Comparison of ENCODE assay signal across 4 fruit fly cellular contexts in genomic region chrX:9110155-9110909, dm6.
A peak's percentile ranks its signal among the peaks of the same experiment; 100 is the strongest.
TF ChIP-seq lines count a peak whose summit lies in the region.

No protein-coding gene starts in this region.

- TF ChIP-seq CTCF in whole organism, embryonic (GFP tag; optimal IDR thresholded peaks at IDR 0.05; lab: Kevin White, UChicago) = no peak

TF ChIP-seq in whole organism, adult, 20 proteins besides CTCF, POLR2A, EP300 and RAD21:
- no peak for TF ChIP-seq CG11617 (GFP tag; optimal IDR thresholded peaks at IDR 0.05; lab: Kevin White, UChicago)
- TF ChIP-seq tj (GFP tag; optimal IDR thresholded peaks at IDR 0.05; lab: Kevin White, UChicago) = peak; percentile 81
- peak; percentile 72 for TF ChIP-seq ovo (GFP tag; optimal IDR thresholded peaks at IDR 0.05; lab: Kevin White, UChicago)

TF ChIP-seq in whole organism, embryonic, 481 proteins besides CTCF, POLR2A, EP300 and RAD21:
- TF ChIP-seq jing (GFP tag; optimal IDR thresholded peaks at IDR 0.05; lab: Kevin White, UChicago) (no peak), row (GFP tag; IDR thresholded peaks at IDR 0.05; lab: Robert Waterston, UW) (no peak), CG9727 (GFP tag; optimal IDR thresholded peaks at IDR 0.05; lab: Kevin White, UChicago) (no peak), CG8478 (optimal IDR thresholded peaks at IDR 0.05; lab: Kevin White, UChicago) (no peak), CG9215 (GFP tag; IDR thresholded peaks at IDR 0.05; lab: Robert Waterston, UW) (no peak), vvl (GFP tag; IDR thresholded peaks at IDR 0.05; lab: Robert Waterston, UW) (0 out of 2 replicates have a peak, but pooled peaks have one; percentile 12), CG42726 (GFP tag; IDR thresholded peaks at IDR 0.05; lab: Robert Waterston, UW; ENCODE audit: partially characterized antibody) (no peak), CG6254 (GFP tag; optimal IDR thresholded peaks at IDR 0.05; lab: Kevin White, UChicago) (no peak), Nf-YA (GFP tag; IDR thresholded peaks at IDR 0.05; lab: Robert Waterston, UW) (no peak), insv (GFP tag; optimal IDR thresholded peaks at IDR 0.05; lab: Kevin White, UChicago) (peak in 1 of 2 experiments; percentile 86), cg (GFP tag; optimal IDR thresholded peaks at IDR 0.05; lab: Kevin White, UChicago) (peak; percentile 75), Pdp1 (GFP tag; optimal IDR thresholded peaks at IDR 0.05; lab: Kevin White, UChicago) (peak in 1 of 2 experiments; percentile 10), CG34224 (GFP tag; IDR thresholded peaks at IDR 0.05; lab: Robert Waterston, UW; ENCODE audit: partially characterized antibody) (0 out of 3 replicates have a peak, but pooled peaks have one; percentile 10), sens (GFP tag; lab: Kevin White, UChicago) (peak; percentile 53), CG17359 (tag; optimal IDR thresholded peaks at IDR 0.05; lab: Kevin White, UChicago) (no peak), gsb (GFP tag; IDR thresholded peaks at IDR 0.05; lab: Robert Waterston, UW) (no peak), CG8924 (tag; optimal IDR thresholded peaks at IDR 0.05; lab: Kevin White, UChicago) (peak; percentile 22), slbo (GFP tag; IDR thresholded peaks at IDR 0.05; lab: Robert Waterston, UW) (no peak), Trl (optimal IDR thresholded peaks at IDR 0.05; lab: Kevin White, UChicago) (peak; percentile 41 to 61), Trl (GFP tag; optimal IDR thresholded peaks at IDR 0.05; lab: Kevin White, UChicago) (no peak), PHDP (tag; optimal IDR thresholded peaks at IDR 0.05; lab: Kevin White, UChicago) (no peak), CG12236 (GFP tag; optimal IDR thresholded peaks at IDR 0.05; lab: Kevin White, UChicago) (no peak)

TF ChIP-seq in whole organism, prepupa, 60 proteins besides CTCF, POLR2A, EP300 and RAD21:
- TF ChIP-seq CG11762 (GFP tag; optimal IDR thresholded peaks at IDR 0.05; lab: Kevin White, UChicago; ENCODE audit: insufficient read depth) (no peak), CG8119 (GFP tag; IDR thresholded peaks at IDR 0.05; lab: Robert Waterston, UW) (no peak), salr (GFP tag; optimal IDR thresholded peaks at IDR 0.05; lab: Kevin White, UChicago) (no peak), dac (GFP tag; optimal IDR thresholded peaks at IDR 0.05; lab: Kevin White, UChicago) (no peak), achi (GFP tag; optimal IDR thresholded peaks at IDR 0.05; lab: Kevin White, UChicago) (no peak), Blimp-1 (GFP tag; optimal IDR thresholded peaks at IDR 0.05; lab: Kevin White, UChicago) (no peak), Eip78C (GFP tag; lab: Kevin White, UChicago) (peak; percentile 40), Ets96B (tag; optimal IDR thresholded peaks at IDR 0.05; lab: Kevin White, UChicago) (no peak), OdsH (GFP tag; optimal IDR thresholded peaks at IDR 0.05; lab: Kevin White, UChicago) (no peak), dsx (GFP tag; optimal IDR thresholded peaks at IDR 0.05; lab: Kevin White, UChicago; ENCODE audit: poor library complexity, severe bottlenecking) (peak; percentile 91), CG1621 (tag; optimal IDR thresholded peaks at IDR 0.05; lab: Kevin White, UChicago) (no peak)
TF ChIP-seq in whole organism, prepupa: peak in this region for 2.

TF ChIP-seq in whole organism, wandering third instar larva, 38 proteins besides CTCF, POLR2A, EP300 and RAD21:
- TF ChIP-seq fru (GFP tag; optimal IDR thresholded peaks at IDR 0.05; lab: Kevin White, UChicago) (no peak), br (GFP tag; optimal IDR thresholded peaks at IDR 0.05; lab: Kevin White, UChicago) (no peak), woc (GFP tag; optimal IDR thresholded peaks at IDR 0.05; lab: Kevin White, UChicago) (no peak), CrebA (GFP tag; optimal IDR thresholded peaks at IDR 0.05; lab: Kevin White, UChicago; ENCODE audit: borderline replicate concordance) (no peak), usp (GFP tag; optimal IDR thresholded peaks at IDR 0.05; lab: Kevin White, UChicago) (no peak), jim (GFP tag; optimal IDR thresholded peaks at IDR 0.05; lab: Kevin White, UChicago) (no peak), Dfd (GFP tag; optimal IDR thresholded peaks at IDR 0.05; lab: Kevin White, UChicago) (peak; percentile 85)
